Fruit fly (Drosophila melanogaster): Measurements from ENCODE around the gene Acbp4.

DNA sequence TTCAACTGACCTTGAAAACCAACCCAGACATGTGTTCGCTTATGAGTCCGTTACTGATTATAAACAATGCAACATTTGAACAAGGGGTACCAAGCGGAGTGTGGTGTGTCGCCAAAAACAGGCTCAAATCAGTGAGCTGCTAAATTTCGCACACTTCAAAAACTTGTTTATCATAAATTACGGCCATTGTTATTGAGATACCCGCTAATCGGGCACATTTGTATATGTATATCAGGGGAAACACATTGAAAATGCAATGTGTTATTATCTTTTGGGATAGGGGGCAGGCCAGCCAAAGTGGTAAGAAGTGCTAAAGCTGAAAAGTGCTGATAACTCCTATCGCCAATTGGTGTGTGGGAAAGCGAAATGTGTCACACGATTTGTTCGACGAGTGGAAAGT, 26.2 kb upstream of the Acbp4 start:
- no peak for TF ChIP-seq CG8319 (GFP tag; optimal IDR thresholded peaks at IDR 0.05)
- no peak for TF ChIP-seq CG7368 (GFP tag; optimal IDR thresholded peaks at IDR 0.05)
- TF ChIP-seq CG11762 (GFP tag; optimal IDR thresholded peaks at IDR 0.05; ENCODE audit: insufficient read depth), result no peak
- TF ChIP-seq salr (GFP tag; optimal IDR thresholded peaks at IDR 0.05), result no peak
- TF ChIP-seq pdm3 (GFP tag; optimal IDR thresholded peaks at IDR 0.05), result no peak
- TF ChIP-seq CG6276 (GFP tag; optimal IDR thresholded peaks at IDR 0.05), result no peak
- TF ChIP-seq Blimp-1 (GFP tag; optimal IDR thresholded peaks at IDR 0.05), result no peak
- no peak for TF ChIP-seq CG16779 (tag; optimal IDR thresholded peaks at IDR 0.05)
- no peak for TF ChIP-seq Gug (GFP tag; IDR thresholded peaks at IDR 0.05)
